Worm (Caenorhabditis elegans) whole organism, L4/young adult: ENCODE measurements around the gene ger-1.

Experiments used
- W03F9.2 ChIP-seq: fragments of 150-350 bp; optimal IDR thresholded peaks from 2 replicates; lab custom pipeline; 2014; ENCODE audit warnings: missing biosample characterization, missing genetic modification characterization
- him-1 ChIP-seq: sonication (generic microtip); optimal IDR thresholded peaks from 2 replicates; lab custom pipeline; 2016; ENCODE audit warnings: missing genotype, missing genetic modification reagents, missing genetic modification characterization, missing compliant biosample characterization

DNA sequence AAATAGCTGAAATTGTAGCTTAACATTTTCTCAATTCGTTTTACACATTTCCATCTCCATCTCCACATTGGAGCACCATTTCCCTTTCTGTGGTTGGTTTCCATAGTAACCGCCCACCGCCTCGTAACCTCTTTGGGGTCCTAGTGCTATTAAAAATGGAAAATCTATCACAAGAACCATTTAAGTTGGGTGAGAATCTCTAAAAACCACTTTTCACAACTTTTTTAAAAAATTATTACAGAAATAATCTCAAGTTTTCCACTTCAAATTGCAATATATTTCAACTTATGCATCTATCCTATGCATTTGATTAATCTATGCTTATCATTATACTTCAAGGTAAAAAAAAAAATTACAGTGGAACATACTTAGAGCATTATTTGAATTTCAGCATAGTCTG lies 2.7 kb upstream of the ger-1 start, which contains the start of gene tmem-17:
- TF ChIP-seq him-1 (tag; lab: Kevin White, UChicago) (no peak), W03F9.2 (tag; lab: Kevin White, UChicago) (no peak)
